Fruit fly (Drosophila melanogaster): ENCODE measurements around the gene CG10163.

DNA sequence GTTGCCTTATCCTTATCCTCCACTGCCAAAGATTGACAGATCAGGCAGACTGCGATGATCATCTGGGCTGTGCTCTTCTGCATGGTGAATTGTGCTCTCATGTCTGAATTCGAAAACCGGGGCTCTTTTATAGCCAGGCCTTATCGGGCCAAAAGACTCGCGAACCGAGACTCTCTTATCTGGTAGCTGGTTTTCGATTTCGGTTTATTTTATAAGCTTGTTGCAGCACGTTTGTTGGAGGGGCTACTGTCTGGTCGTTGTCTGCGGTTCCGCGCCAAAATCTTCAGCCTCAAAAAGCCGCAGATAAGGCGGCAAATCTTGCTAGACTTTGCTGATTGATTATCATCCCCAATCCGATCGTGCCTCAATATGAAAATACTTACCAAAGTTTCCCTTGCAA, at the start of gene CG10163:
- TF ChIP-seq CG10366 (GFP tag; IDR thresholded peaks at IDR 0.05), result no peak
- TF ChIP-seq ATbp (GFP tag; optimal IDR thresholded peaks at IDR 0.05), result no peak
- TF ChIP-seq HmgZ (tag; optimal IDR thresholded peaks at IDR 0.05), result no peak
- no peak for TF ChIP-seq hbn (GFP tag; IDR thresholded peaks at IDR 0.05; ENCODE audit: partially characterized antibody)
- TF ChIP-seq CG1602 (GFP tag; optimal IDR thresholded peaks at IDR 0.05), result no peak
